Worm (Caenorhabditis elegans): ENCODE results near the gene Y11D7A.19.
"Not testable (repeated sequence)": the region's sequence is repeated elsewhere in the genome, so short reads cannot be mapped to it uniquely, and the experiment has no call there.

DNA sequence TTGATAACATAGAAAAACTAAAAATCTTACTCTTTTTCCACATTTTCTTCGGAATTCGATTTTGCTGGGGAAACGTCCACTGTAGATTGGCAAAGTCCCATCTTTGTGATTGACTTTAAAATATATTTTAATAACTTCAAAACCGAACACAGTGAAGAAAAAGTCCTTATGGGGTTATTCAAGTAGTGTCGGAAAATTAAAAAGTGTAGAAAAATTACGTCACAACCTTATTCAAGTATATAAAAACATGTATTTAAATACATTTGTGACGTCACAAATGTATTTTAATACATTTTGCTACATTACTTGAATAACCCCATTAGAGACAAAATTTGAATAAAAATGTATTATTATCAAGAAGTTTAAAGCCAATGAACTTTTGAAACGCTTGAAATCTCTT is 46.5 kb upstream of the Y11D7A.19 start, which contains the start of gene F49C12.7:
- TF ChIP-seq ama-1 (optimal IDR thresholded peaks at IDR 0.05); aly-2 (tag; optimal IDR thresholded peaks at IDR 0.05); nhr-11 (tag; optimal IDR thresholded peaks at IDR 0.05); blmp-1 (tag; optimal IDR thresholded peaks at IDR 0.05; ENCODE audit: insufficient read depth); fos-1 (tag; optimal IDR thresholded peaks at IDR 0.05); nhr-77 (tag; optimal IDR thresholded peaks at IDR 0.05); unc-39 (tag; optimal IDR thresholded peaks at IDR 0.05); skn-1 (tag; optimal IDR thresholded peaks at IDR 0.05); lin-13 (GFP tag; optimal IDR thresholded peaks at IDR 0.05); dmd-4 (tag; optimal IDR thresholded peaks at IDR 0.05); mdl-1 (tag; optimal IDR thresholded peaks at IDR 0.05); R02D3.7 (tag; optimal IDR thresholded peaks at IDR 0.05); lsy-2 (tag; optimal IDR thresholded peaks at IDR 0.05): not testable (repeated sequence)

Data from whole organism, L2 larva.